Worm (Caenorhabditis elegans) whole organism, midembryonic: ENCODE data around the gene fln-2.

Experiments
- T22C8.4 ChIP-seq: fragments of 200-800 bp; sonication (Bioruptor generic); IDR thresholded peaks from 2 replicates; pipeline ENCODE4 v1.3.6; 2022; ENCODE audit warnings: missing genetic modification characterization, missing compliant biosample characterization
- cog-1 ChIP-seq: sonication (generic microtip); optimal IDR thresholded peaks from 2 replicates; lab custom pipeline; 2016; ENCODE audit warnings: missing genetic modification characterization, missing compliant biosample characterization
- flt-1 ChIP-seq: fragments of 200-800 bp; sonication (Bioruptor generic); IDR thresholded peaks from 2 replicates; pipeline ENCODE4 v1.3.6; 2022; ENCODE audit warnings: missing genetic modification characterization, missing compliant biosample characterization
- klf-2 ChIP-seq: fragments of 200-800 bp; sonication (Bioruptor generic); conservative IDR thresholded peaks from 2 replicates; pipeline ENCODE4 v1.3.6; 2022; ENCODE audit warnings: missing genetic modification reagents, missing genetic modification characterization, missing compliant biosample characterization
- med-1 ChIP-seq: sonication (generic microtip); optimal IDR thresholded peaks from 2 replicates; lab custom pipeline; 2017; ENCODE audit warnings: missing genetic modification characterization, mild to moderate bottlenecking, missing compliant biosample characterization, antibody characterized with exemption, missing genetic modification reagents; ENCODE audit not compliant: insufficient read depth
- ref-1 ChIP-seq: fragments of 200-800 bp; sonication (Bioruptor generic); conservative IDR thresholded peaks from 2 replicates; pipeline ENCODE4 v1.3.6; 2022; ENCODE audit warnings: missing genetic modification reagents, missing genetic modification characterization, missing compliant biosample characterization
- tab-1 ChIP-seq: fragments of 200-800 bp; sonication (Bioruptor generic); IDR thresholded peaks from 2 replicates; pipeline ENCODE4 v1.3.6; 2022; ENCODE audit warnings: missing genetic modification characterization, missing compliant biosample characterization
- ztf-23 ChIP-seq: fragments of 200-800 bp; sonication (Bioruptor generic); IDR thresholded peaks from 2 replicates; pipeline ENCODE4 v1.3.6; 2022; ENCODE audit warnings: missing genetic modification reagents, missing genetic modification characterization, missing compliant biosample characterization
- ztf-29 ChIP-seq: fragments of 200-800 bp; sonication (Bioruptor generic); IDR thresholded peaks from 2 replicates; pipeline ENCODE4 v1.3.6; 2022; ENCODE audit warnings: missing genetic modification reagents, missing genetic modification characterization, missing compliant biosample characterization

The fln-2 gene

DNA sequence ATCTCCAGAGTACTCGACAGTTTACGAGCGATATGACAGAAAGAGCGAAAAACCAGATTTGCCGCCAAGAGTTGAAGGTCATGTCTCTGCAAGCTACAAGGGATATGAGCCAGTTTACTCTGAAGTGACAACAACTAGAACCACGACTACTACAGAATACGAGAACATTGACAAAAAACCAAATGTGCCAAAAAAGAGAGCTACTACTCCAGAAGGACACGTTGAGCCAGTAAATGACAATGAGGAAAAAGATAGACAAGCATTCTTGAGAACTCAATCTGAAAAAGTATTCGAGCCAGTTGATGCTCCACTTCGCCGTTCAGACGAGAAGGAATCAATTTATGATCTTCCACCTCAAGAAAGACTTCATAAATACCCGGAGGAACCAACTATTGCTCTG lies 19.8 kb downstream of the fln-2 start:
- TF ChIP-seq tab-1 (GFP tag; lab: Robert Waterston, UW) (no peak), ztf-29 (GFP tag; lab: Robert Waterston, UW) (no peak), flt-1 (GFP tag; lab: Robert Waterston, UW) (no peak), ref-1 (GFP tag; lab: Robert Waterston, UW) (no peak), cog-1 (tag; lab: Kevin White, UChicago) (no peak)

DNA sequence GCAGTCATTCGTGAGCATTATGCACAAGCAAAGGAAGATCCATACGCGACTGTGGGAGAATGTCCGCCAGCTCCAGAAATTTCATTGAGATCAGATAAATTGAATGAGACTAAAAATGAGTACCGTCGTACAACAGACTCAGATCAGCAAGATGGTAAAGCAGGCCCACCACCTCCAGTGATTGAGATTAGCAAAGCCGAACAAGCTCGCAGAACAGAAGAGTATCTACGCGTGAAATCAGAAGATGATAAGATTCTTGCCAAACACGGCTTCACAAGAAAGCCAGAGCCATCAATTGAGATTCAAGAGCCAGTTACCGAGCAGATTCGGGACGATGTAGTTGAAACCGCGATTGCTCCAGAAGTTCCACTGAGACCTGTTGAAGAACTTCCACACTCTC lies 20.4 kb downstream of the fln-2 start:
- TF ChIP-seq ztf-23 (GFP tag; lab: Robert Waterston, UW) (no peak), med-1 (GFP tag; lab: Kevin White, UChicago) (no peak), tab-1 (GFP tag; lab: Robert Waterston, UW) (no peak), flt-1 (GFP tag; lab: Robert Waterston, UW) (no peak), ref-1 (GFP tag; lab: Robert Waterston, UW) (no peak), klf-2 (GFP tag; lab: Robert Waterston, UW) (no peak), cog-1 (tag; lab: Kevin White, UChicago) (no peak), ztf-29 (GFP tag; lab: Robert Waterston, UW) (no peak), T22C8.4 (GFP tag; lab: Robert Waterston, UW) (no peak)

DNA sequence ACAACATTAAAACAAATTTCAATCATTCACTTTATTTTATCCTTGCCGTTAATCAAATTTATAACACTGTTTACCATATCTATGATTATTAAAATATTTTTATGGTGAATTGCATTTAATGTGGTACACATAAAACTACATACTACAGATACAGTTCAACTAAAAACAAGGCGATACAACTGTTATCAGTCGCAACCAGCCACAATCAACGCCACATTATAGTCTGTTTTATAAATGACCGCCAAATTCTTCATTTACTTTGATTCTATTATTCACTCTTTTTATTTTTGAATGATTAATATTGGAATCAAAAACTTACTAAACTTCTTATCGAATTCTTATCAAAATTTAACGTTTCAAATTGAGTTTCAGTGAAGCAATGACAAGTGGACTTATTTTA lies 30.6 kb downstream of the fln-2 start, which contains the start of gene B0272.4:
B0272.4 (plus strand) TSS at position 373 of the 400 bp plus-strand sequence.
- TF ChIP-seq klf-2 (GFP tag; lab: Robert Waterston, UW) (no peak), ref-1 (GFP tag; lab: Robert Waterston, UW) (no peak), T22C8.4 (GFP tag; lab: Robert Waterston, UW) (no peak), flt-1 (GFP tag; lab: Robert Waterston, UW) (no peak), tab-1 (GFP tag; lab: Robert Waterston, UW) (no peak), cog-1 (tag; lab: Kevin White, UChicago) (no peak), ztf-29 (GFP tag; lab: Robert Waterston, UW) (no peak), ztf-23 (GFP tag; lab: Robert Waterston, UW) (no peak), med-1 (GFP tag; lab: Kevin White, UChicago) (no peak)

DNA sequence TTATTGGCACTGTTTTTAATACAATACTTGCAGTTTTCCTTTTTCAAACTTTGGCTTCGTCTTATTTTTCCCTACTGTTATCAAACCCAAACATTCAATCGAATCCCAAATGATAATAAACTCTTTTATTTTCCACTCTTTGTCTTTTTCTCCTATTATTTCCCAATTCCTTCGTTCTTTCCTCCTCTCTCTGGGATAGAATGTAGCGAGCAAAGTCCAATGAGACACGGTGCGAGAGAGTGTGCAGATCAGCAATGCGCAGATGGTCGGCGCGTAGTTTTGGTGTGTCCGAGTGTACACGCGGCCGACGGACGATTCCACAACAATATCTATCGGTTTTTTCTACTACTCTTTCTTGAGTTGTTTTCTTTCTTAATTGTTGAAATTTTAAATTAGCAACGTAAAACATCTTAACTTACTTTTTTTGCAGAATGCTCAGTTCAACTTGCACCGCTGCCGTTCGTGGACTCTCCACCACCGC lies 33.5 kb downstream of the fln-2 start, which contains the start of gene B0272.3:
B0272.3 (plus strand) TSS at position 431 of the 481 bp plus-strand sequence.
- no peak for TF ChIP-seq ref-1 (GFP tag; lab: Robert Waterston, UW)
- no peak for TF ChIP-seq klf-2 (GFP tag; lab: Robert Waterston, UW)
- no peak for TF ChIP-seq tab-1 (GFP tag; lab: Robert Waterston, UW)
- no peak for TF ChIP-seq ztf-23 (GFP tag; lab: Robert Waterston, UW)
- peak; percentile 17 for TF ChIP-seq cog-1 (tag; lab: Kevin White, UChicago)
- TF ChIP-seq ztf-29 (GFP tag; lab: Robert Waterston, UW) = no peak

DNA sequence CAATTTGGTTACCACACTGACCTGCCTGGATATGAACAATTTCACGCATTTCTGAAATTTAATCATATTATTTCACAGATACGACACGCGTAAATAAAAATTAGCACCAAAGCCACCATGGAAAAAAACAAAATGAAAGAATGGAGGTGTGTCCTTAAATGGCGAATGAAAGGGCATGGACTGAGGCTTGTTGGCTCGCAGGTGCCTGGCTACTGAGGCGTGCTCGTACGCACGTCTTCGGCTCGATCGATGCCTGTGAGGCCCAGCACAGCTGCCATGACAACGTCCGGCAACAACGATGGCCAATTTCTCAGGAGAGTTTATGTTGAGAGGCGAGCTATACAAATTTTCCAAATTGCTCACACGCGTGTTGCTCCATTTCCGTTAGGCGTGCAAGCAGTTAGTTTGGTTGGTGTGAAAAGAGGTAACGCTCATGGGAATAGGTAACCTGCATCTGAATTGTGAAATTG lies 39.4 kb downstream of the fln-2 start, which contains the start of gene tbb-4:
tbb-4 (minus strand) TSS at position 51 of the 470 bp plus-strand sequence.
- TF ChIP-seq tab-1 (GFP tag; lab: Robert Waterston, UW) = no peak
- TF ChIP-seq ref-1 (GFP tag; lab: Robert Waterston, UW) = no peak
- TF ChIP-seq ztf-29 (GFP tag; lab: Robert Waterston, UW) = no peak
- no peak for TF ChIP-seq flt-1 (GFP tag; lab: Robert Waterston, UW)
- TF ChIP-seq T22C8.4 (GFP tag; lab: Robert Waterston, UW) = no peak
- no peak for TF ChIP-seq cog-1 (tag; lab: Kevin White, UChicago)
- TF ChIP-seq klf-2 (GFP tag; lab: Robert Waterston, UW) = no peak
- TF ChIP-seq med-1 (GFP tag; lab: Kevin White, UChicago) = no peak
- TF ChIP-seq ztf-23 (GFP tag; lab: Robert Waterston, UW) = no peak

DNA sequence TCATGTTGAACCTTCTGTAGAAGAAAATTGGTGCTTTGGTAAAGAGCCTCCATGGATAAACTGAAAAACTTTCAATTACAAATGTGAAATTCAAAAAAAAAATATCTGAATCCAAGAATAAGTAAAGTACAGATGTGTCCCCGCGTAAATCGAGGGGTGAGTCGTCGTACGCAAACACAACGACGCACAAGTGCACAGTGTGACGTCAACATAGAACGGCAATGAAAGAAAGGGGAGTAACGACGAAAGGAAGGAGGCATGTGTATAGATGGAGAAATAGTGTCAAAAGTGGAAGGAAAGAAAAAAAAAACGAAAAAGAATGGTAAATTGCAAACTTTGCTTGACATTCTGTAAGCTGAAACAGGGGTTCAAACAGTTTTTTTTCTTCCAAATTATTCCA lies 44.0 kb downstream of the fln-2 start, which contains the start of gene memb-1:
memb-1 (minus strand) TSS at position 60 of the 400 bp plus-strand sequence.
- TF ChIP-seq klf-2 (GFP tag; lab: Robert Waterston, UW) (no peak), cog-1 (tag; lab: Kevin White, UChicago) (peak; percentile 32)

DNA sequence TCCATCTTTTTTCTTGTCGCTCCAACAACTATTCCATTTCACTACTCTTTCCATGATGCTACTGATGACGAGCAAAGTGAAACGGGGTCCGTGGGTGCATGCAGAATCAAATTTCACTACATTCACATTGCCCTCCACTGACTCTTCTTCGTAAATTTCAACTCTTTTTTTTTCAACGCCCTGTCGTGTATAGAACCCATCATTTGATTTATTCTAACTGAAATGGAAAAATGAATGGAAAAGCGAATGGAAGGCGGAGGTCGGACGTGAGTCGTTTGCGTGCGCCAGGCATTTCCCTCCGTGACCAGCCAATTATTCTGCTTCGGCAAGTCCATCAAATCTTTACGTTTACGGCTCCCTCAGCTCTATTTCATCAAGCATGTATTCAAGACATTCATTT lies 46.4 kb downstream of the fln-2 start:
- no peak for TF ChIP-seq ztf-23 (GFP tag; lab: Robert Waterston, UW)
- TF ChIP-seq ztf-29 (GFP tag; lab: Robert Waterston, UW) = no peak
- TF ChIP-seq flt-1 (GFP tag; lab: Robert Waterston, UW) = no peak
- no peak for TF ChIP-seq klf-2 (GFP tag; lab: Robert Waterston, UW)
- TF ChIP-seq cog-1 (tag; lab: Kevin White, UChicago) = no peak
- no peak for TF ChIP-seq tab-1 (GFP tag; lab: Robert Waterston, UW)
- TF ChIP-seq T22C8.4 (GFP tag; lab: Robert Waterston, UW) = no peak
- no peak for TF ChIP-seq med-1 (GFP tag; lab: Kevin White, UChicago)
- TF ChIP-seq ref-1 (GFP tag; lab: Robert Waterston, UW) = no peak

DNA sequence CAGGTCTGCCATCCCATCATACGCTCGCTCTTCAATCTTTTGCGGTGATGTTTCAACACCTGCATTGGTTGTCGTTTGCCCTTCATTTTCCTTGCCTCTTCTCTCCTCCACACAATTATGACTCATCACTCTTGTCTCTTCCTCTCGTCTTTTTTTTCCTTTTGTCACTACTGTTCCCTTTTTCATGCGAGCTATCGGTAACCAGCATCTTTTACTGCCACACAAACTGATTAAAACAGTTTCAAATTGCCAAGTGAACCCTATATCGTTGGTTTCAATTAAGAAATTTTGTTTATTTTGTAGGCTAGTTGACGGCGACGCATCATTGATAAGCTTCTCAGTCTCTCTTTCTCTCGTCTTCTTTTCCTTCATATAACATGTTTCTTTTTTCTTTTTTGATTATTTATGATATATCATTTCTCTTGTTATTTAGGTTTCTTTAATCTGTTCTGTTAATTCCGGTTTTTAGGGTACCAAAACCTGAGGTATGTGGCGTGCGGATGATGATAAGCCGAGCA lies 48.7 kb downstream of the fln-2 start, which contains the start of gene ZK899.1:
ZK899.1 (plus strand) TSS at position 468 of the 518 bp plus-strand sequence.
- TF ChIP-seq ref-1 (GFP tag; lab: Robert Waterston, UW) (no peak), flt-1 (GFP tag; lab: Robert Waterston, UW) (no peak)

DNA sequence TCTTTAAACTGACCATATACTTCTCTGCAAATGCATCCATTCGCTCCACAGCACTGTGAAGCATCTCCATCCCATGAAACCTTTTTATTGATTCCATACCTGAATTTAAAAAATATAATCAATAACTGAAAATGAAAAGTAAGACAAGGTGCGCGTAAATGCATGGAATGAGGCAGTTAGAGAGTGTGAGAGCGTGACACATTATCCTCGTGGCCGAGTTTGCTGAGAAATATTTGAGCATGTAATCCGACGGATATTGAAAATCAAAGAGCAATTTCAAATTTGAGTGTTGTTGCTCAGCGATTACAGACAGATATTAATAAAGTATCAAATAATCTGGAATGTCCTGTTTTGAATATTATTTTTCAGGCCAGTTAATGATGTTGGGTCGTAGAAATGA lies 51.8 kb downstream of the fln-2 start, which contains the start of gene ZK899.7:
ZK899.7 (minus strand) TSS at position 101 of the 400 bp plus-strand sequence.
- no peak for TF ChIP-seq tab-1 (GFP tag; lab: Robert Waterston, UW)
- no peak for TF ChIP-seq flt-1 (GFP tag; lab: Robert Waterston, UW)
- TF ChIP-seq ztf-29 (GFP tag; lab: Robert Waterston, UW) = no peak
- TF ChIP-seq cog-1 (tag; lab: Kevin White, UChicago) = no peak
- TF ChIP-seq ztf-23 (GFP tag; lab: Robert Waterston, UW) = no peak
- TF ChIP-seq med-1 (GFP tag; lab: Kevin White, UChicago) = no peak
- TF ChIP-seq ref-1 (GFP tag; lab: Robert Waterston, UW) = no peak
- no peak for TF ChIP-seq T22C8.4 (GFP tag; lab: Robert Waterston, UW)
- TF ChIP-seq klf-2 (GFP tag; lab: Robert Waterston, UW) = no peak
